Worm (Caenorhabditis elegans) whole organism, mixed stage, embryonic: Measurements from ENCODE around the gene vit-5.

ENCODE experiments used
- ces-1 ChIP-seq: fragments of 150-350 bp; optimal IDR thresholded peaks from 2 replicates; lab custom pipeline; 2014; ENCODE audit warnings: missing biosample characterization, missing genetic modification reagents, missing genetic modification characterization
- elt-3 ChIP-seq: fragments of 150-350 bp; optimal IDR thresholded peaks from 2 replicates; lab custom pipeline; 2014; ENCODE audit warnings: missing biosample characterization, missing genetic modification characterization
- lin-13 ChIP-seq: fragments of 150-350 bp; optimal IDR thresholded peaks from 2 replicates; lab custom pipeline; 2014; ENCODE audit warnings: missing biosample characterization, missing genetic modification characterization
- mep-1 ChIP-seq: fragments of 150-350 bp; optimal IDR thresholded peaks from 2 replicates; lab custom pipeline; 2017; ENCODE audit warnings: missing biosample characterization, missing genetic modification reagents, missing genetic modification characterization, inconsistent platforms
- nhr-237 ChIP-seq: fragments of 150-350 bp; optimal IDR thresholded peaks from 2 replicates; lab custom pipeline; 2014; ENCODE audit warnings: missing biosample characterization, missing genetic modification characterization
- nhr-28 ChIP-seq: fragments of 150-350 bp; optimal IDR thresholded peaks from 2 replicates; lab custom pipeline; 2014; ENCODE audit warnings: missing biosample characterization, missing genetic modification characterization
- pha-4 ChIP-seq: fragments of 150-350 bp; optimal IDR thresholded peaks from 2 replicates; lab custom pipeline; 2018; ENCODE audit warnings: missing biosample characterization, missing genetic modification reagents, missing genetic modification characterization
- unc-62 ChIP-seq: fragments of 150-350 bp; optimal IDR thresholded peaks from 2 replicates; lab custom pipeline; 2014; ENCODE audit warnings: missing biosample characterization, missing genetic modification reagents, missing genetic modification characterization

ce11 chrX:3408717-3409303 is 5.5 kb downstream of the vit-5 start:
- TF ChIP-seq nhr-237 (tag; lab: Kevin White, UChicago) (no peak), mep-1 (tag; lab: Kevin White, UChicago) (no peak), lin-13 (no peak), pha-4 (tag; lab: Kevin White, UChicago) (no peak), ces-1 (GFP tag; lab: Kevin White, UChicago) (no peak), nhr-28 (tag; lab: Kevin White, UChicago) (no peak), unc-62 (no peak), elt-3 (tag; lab: Kevin White, UChicago) (no peak)
